Fruit fly (Drosophila melanogaster) whole organism, embryonic: ENCODE measurements around the gene CG31710.
A peak's percentile ranks its signal among the peaks of the same experiment; 100 is the strongest.

Source experiments
- Atf-2 ChIP-seq: fragments of 200-800 bp; sonication (Bioruptor generic); optimal IDR thresholded peaks from 2 replicates; lab custom pipeline; 2016; ENCODE audit warnings: missing biosample characterization, missing genetic modification characterization
- CG11085 ChIP-seq: fragments of 200-800 bp; sonication (Bioruptor generic); IDR thresholded peaks from 2 replicates; pipeline ENCODE4 v1.3.6; 2022; ENCODE audit warnings: missing biosample characterization, missing genetic modification characterization
- CG11093 ChIP-seq: fragments of 200-800 bp; sonication (Bioruptor generic); IDR thresholded peaks from 3 replicates; pipeline ENCODE4 v1.3.6; 2022; ENCODE audit warnings: missing biosample characterization, missing genetic modification characterization
- CG11247 ChIP-seq: fragments of 200-800 bp; sonication (Bioruptor generic); IDR thresholded peaks from 2 replicates; pipeline ENCODE4 v1.3.6; 2022; ENCODE audit warnings: missing biosample characterization, missing genetic modification characterization
- CG13123 ChIP-seq: fragments of 200-800 bp; sonication (Bioruptor generic); optimal IDR thresholded peaks from 2 replicates; lab custom pipeline; 2016; ENCODE audit warnings: missing biosample characterization, missing genetic modification characterization
- CG17186 ChIP-seq: fragments of 200-800 bp; sonication (Bioruptor generic); optimal IDR thresholded peaks from 3 replicates; lab custom pipeline; 2017; ENCODE audit warnings: missing biosample characterization, missing genetic modification reagents, missing genetic modification characterization
- CG31224 ChIP-seq: fragments of 200-800 bp; sonication (Bioruptor generic); IDR thresholded peaks from 2 replicates; pipeline ENCODE4 v1.3.6; 2022; ENCODE audit warnings: missing biosample characterization, missing genetic modification characterization
- CG4730 ChIP-seq: fragments of 200-800 bp; sonication (Bioruptor generic); IDR thresholded peaks from 2 replicates; pipeline ENCODE4 v1.3.6; 2022; ENCODE audit warnings: missing biosample characterization, missing genetic modification characterization
- CG4820 ChIP-seq: fragments of 200-800 bp; sonication (Bioruptor generic); optimal IDR thresholded peaks from 3 replicates; lab custom pipeline; 2016; ENCODE audit warnings: missing biosample characterization, missing genetic modification characterization
- CG6254 ChIP-seq: fragments of 200-800 bp; sonication (Bioruptor generic); optimal IDR thresholded peaks from 3 replicates; lab custom pipeline; 2017; ENCODE audit warnings: mild to moderate bottlenecking, missing biosample characterization, missing genetic modification reagents, missing genetic modification characterization
- CG7556 ChIP-seq: fragments of 200-800 bp; sonication (Bioruptor generic); optimal IDR thresholded peaks from 2 replicates; lab custom pipeline; 2017; ENCODE audit warnings: missing biosample characterization, mild to moderate bottlenecking, missing genetic modification characterization
- CG9932 ChIP-seq: fragments of 200-800 bp; sonication (Bioruptor generic); IDR thresholded peaks from 2 replicates; pipeline ENCODE4 v1.3.6; 2022; ENCODE audit warnings: missing biosample characterization, missing genetic modification characterization
- D19A ChIP-seq: fragments of 200-800 bp; optimal IDR thresholded peaks from 3 replicates; lab custom pipeline; 2019; ENCODE audit warnings: missing biosample characterization, mild to moderate bottlenecking, missing genetic modification characterization, moderate library complexity
- Dbx ChIP-seq: fragments of 200-800 bp; sonication (Bioruptor generic); IDR thresholded peaks from 3 replicates; pipeline ENCODE4 v1.3.6; 2022; ENCODE audit warnings: missing biosample characterization, missing genetic modification characterization
- Dek ChIP-seq: fragments of 200-800 bp; sonication (Bioruptor generic); optimal IDR thresholded peaks from 3 replicates; lab custom pipeline; 2019; ENCODE audit warnings: missing biosample characterization, mild to moderate bottlenecking, missing genetic modification characterization, moderate library complexity
- Doc3 ChIP-seq: fragments of 200-800 bp; sonication (Bioruptor generic); IDR thresholded peaks from 3 replicates; pipeline ENCODE4 v1.3.6; 2022; ENCODE audit warnings: missing biosample characterization, missing genetic modification characterization; ENCODE audit not compliant: partially characterized antibody
- Dref ChIP-seq: fragments of 200-800 bp; sonication (Bioruptor generic); IDR thresholded peaks from 2 replicates; pipeline ENCODE4 v1.3.6; 2022; ENCODE audit warnings: missing biosample characterization, missing genetic modification characterization
- HmgZ ChIP-seq: fragments of 200-800 bp; sonication (Bioruptor generic); optimal IDR thresholded peaks from 2 replicates; lab custom pipeline; 2018; ENCODE audit warnings: missing biosample characterization, mild to moderate bottlenecking, missing genetic modification characterization
- Max ChIP-seq: fragments of 200-800 bp; sonication (Bioruptor generic); optimal IDR thresholded peaks from 2 replicates; lab custom pipeline; 2016; ENCODE audit warnings: missing biosample characterization, mild to moderate bottlenecking, missing genetic modification characterization
- Mes4 ChIP-seq: fragments of 200-800 bp; sonication (Bioruptor generic); optimal IDR thresholded peaks from 2 replicates; lab custom pipeline; 2016; ENCODE audit warnings: missing biosample characterization, missing genetic modification characterization
- PHDP ChIP-seq: fragments of 200-800 bp; sonication (Bioruptor generic); optimal IDR thresholded peaks from 3 replicates; lab custom pipeline; 2018; ENCODE audit warnings: missing biosample characterization, mild to moderate bottlenecking, missing genetic modification characterization, moderate library complexity
- Pdp1 ChIP-seq, 2 experiments: fragments of 200-800 bp; sonication (Bioruptor generic); optimal IDR thresholded peaks; 3 replicates each; lab custom pipeline; 2016; ENCODE audit warnings: missing biosample characterization in 2 of 2, missing genetic modification characterization in 2 of 2, mild to moderate bottlenecking in 1 of 2, moderate library complexity in 1 of 2
- Ravus ChIP-seq: fragments of 200-800 bp; sonication (Bioruptor generic); IDR thresholded peaks from 2 replicates; pipeline ENCODE4 v1.3.6; 2022; ENCODE audit warnings: missing biosample characterization, missing genetic modification characterization
- Sry-β ChIP-seq: fragments of 200-800 bp; sonication (Bioruptor generic); optimal IDR thresholded peaks from 2 replicates; lab custom pipeline; 2018; ENCODE audit warnings: missing biosample characterization, mild to moderate bottlenecking, missing genetic modification characterization, moderate library complexity
- Ssrp ChIP-seq: fragments of 200-800 bp; sonication (Bioruptor generic); optimal IDR thresholded peaks from 2 replicates; lab custom pipeline; 2018; ENCODE audit warnings: missing biosample characterization, mild to moderate bottlenecking, missing genetic modification characterization, moderate library complexity
- Taf1 ChIP-seq: fragments of 200-800 bp; sonication (Bioruptor generic); IDR thresholded peaks from 2 replicates; pipeline ENCODE4 v1.3.6; 2022; ENCODE audit warnings: missing biosample characterization, missing genetic modification characterization
- Trl ChIP-seq, 3 experiments: fragments of >200 bp in 2 of 3; fragments of 200-800 bp in 1 of 3; sonication (Bioruptor generic) in 1 of 3; optimal IDR thresholded peaks; 2 replicates in 1 of 3; 3 replicates in 2 of 3; lab custom pipeline; 2016 to 2017; ENCODE audit warnings: missing biosample characterization in 1 of 3, missing genetic modification characterization in 1 of 3
- Usf ChIP-seq: fragments of 200-800 bp; sonication (Bioruptor generic); optimal IDR thresholded peaks from 2 replicates; lab custom pipeline; 2017; ENCODE audit warnings: missing genotype, missing biosample characterization, missing genetic modification characterization
- ac ChIP-seq: fragments of 200-800 bp; sonication (Bioruptor generic); optimal IDR thresholded peaks from 3 replicates; lab custom pipeline; 2017; ENCODE audit warnings: missing biosample characterization, mild to moderate bottlenecking, missing genetic modification characterization
- amos ChIP-seq: fragments of 200-800 bp; sonication (Bioruptor generic); IDR thresholded peaks from 2 replicates; pipeline ENCODE4 v1.3.6; 2022; ENCODE audit warnings: missing biosample characterization, missing genetic modification characterization; ENCODE audit not compliant: partially characterized antibody
- bbx ChIP-seq: fragments of 200-800 bp; sonication (Bioruptor generic); IDR thresholded peaks from 2 replicates; pipeline ENCODE4 v1.3.6; 2022; ENCODE audit warnings: missing biosample characterization, missing genetic modification characterization; ENCODE audit not compliant: partially characterized antibody
- bigmax ChIP-seq: fragments of 200-800 bp; sonication (Bioruptor generic); optimal IDR thresholded peaks from 2 replicates; lab custom pipeline; 2018; ENCODE audit warnings: missing biosample characterization, mild to moderate bottlenecking, missing genetic modification characterization
- br ChIP-seq: fragments of >200 bp; optimal IDR thresholded peaks from 2 replicates; lab custom pipeline; 2017
- crc ChIP-seq: fragments of 200-800 bp; sonication (Bioruptor generic); optimal IDR thresholded peaks from 2 replicates; lab custom pipeline; 2016; ENCODE audit warnings: missing biosample characterization, missing genetic modification characterization
- dmrt99B ChIP-seq: fragments of 200-800 bp; sonication (Bioruptor generic); optimal IDR thresholded peaks from 2 replicates; lab custom pipeline; 2018; ENCODE audit warnings: missing biosample characterization, mild to moderate bottlenecking, missing genetic modification characterization, moderate library complexity
- emc ChIP-seq: fragments of 200-800 bp; sonication (Bioruptor generic); optimal IDR thresholded peaks from 2 replicates; lab custom pipeline; 2016; ENCODE audit warnings: missing biosample characterization, missing genetic modification characterization
- insv ChIP-seq, 2 experiments: fragments of 200-800 bp; sonication (Bioruptor generic); optimal IDR thresholded peaks; 3 replicates each; lab custom pipeline; 2016 to 2018; ENCODE audit warnings: missing biosample characterization in 2 of 2, missing genetic modification characterization in 2 of 2
- inv ChIP-seq: fragments of 200-800 bp; sonication (Bioruptor generic); IDR thresholded peaks from 2 replicates; pipeline ENCODE4 v1.3.6; 2022; ENCODE audit warnings: missing biosample characterization, missing genetic modification characterization; ENCODE audit not compliant: partially characterized antibody
- jing ChIP-seq: fragments of 200-800 bp; sonication (Bioruptor generic); optimal IDR thresholded peaks from 2 replicates; lab custom pipeline; 2018; ENCODE audit warnings: missing biosample characterization, mild to moderate bottlenecking, missing genetic modification characterization
- jumu ChIP-seq: fragments of 200-800 bp; sonication (Bioruptor generic); optimal IDR thresholded peaks from 3 replicates; lab custom pipeline; 2016; ENCODE audit warnings: missing biosample characterization, missing genetic modification characterization
- lab ChIP-seq: fragments of 200-800 bp; sonication (Bioruptor generic); optimal IDR thresholded peaks from 3 replicates; lab custom pipeline; 2017; ENCODE audit warnings: missing biosample characterization, missing genetic modification characterization, mild to moderate bottlenecking, moderate library complexity, missing genetic modification reagents
- lilli ChIP-seq: fragments of 200-800 bp; sonication (Bioruptor generic); optimal IDR thresholded peaks from 3 replicates; lab custom pipeline; 2016; ENCODE audit warnings: missing biosample characterization, missing genetic modification characterization
- lmd ChIP-seq: fragments of 200-800 bp; sonication (Bioruptor generic); IDR thresholded peaks from 2 replicates; pipeline ENCODE4 v1.3.6; 2022; ENCODE audit warnings: missing biosample characterization, missing genetic modification characterization
- mam ChIP-seq: fragments of 200-800 bp; sonication (Bioruptor generic); optimal IDR thresholded peaks from 3 replicates; lab custom pipeline; 2016; ENCODE audit warnings: missing biosample characterization, missing genetic modification characterization
- nmo ChIP-seq: fragments of 200-800 bp; sonication (Bioruptor generic); optimal IDR thresholded peaks from 2 replicates; lab custom pipeline; 2018; ENCODE audit warnings: missing biosample characterization, mild to moderate bottlenecking, missing genetic modification characterization, moderate library complexity
- peb ChIP-seq: fragments of 200-800 bp; sonication (Bioruptor generic); IDR thresholded peaks from 2 replicates; pipeline ENCODE4 v1.3.6; 2022; ENCODE audit warnings: missing biosample characterization, missing genetic modification characterization
- phol ChIP-seq: fragments of 200-800 bp; sonication (Bioruptor generic); optimal IDR thresholded peaks from 3 replicates; lab custom pipeline; 2018; ENCODE audit warnings: missing biosample characterization, mild to moderate bottlenecking, missing genetic modification characterization, moderate library complexity
- schlank ChIP-seq: fragments of 200-800 bp; sonication (Bioruptor generic); optimal IDR thresholded peaks from 2 replicates; lab custom pipeline; 2018; ENCODE audit warnings: missing biosample characterization, mild to moderate bottlenecking, missing genetic modification characterization
- slp2 ChIP-seq: fragments of 200-800 bp; sonication (Bioruptor generic); optimal IDR thresholded peaks from 2 replicates; lab custom pipeline; 2016; ENCODE audit warnings: missing biosample characterization, missing genetic modification characterization
- sr ChIP-seq: fragments of 200-800 bp; sonication (Bioruptor generic); IDR thresholded peaks from 3 replicates; pipeline ENCODE4 v1.3.6; 2022; ENCODE audit warnings: missing biosample characterization, missing genetic modification characterization

CG31710 gene

dm6 chr2L:9660516-9660920 lies 45.2 kb downstream of the CG31710 start (continued):
- no peak; the same call in 1 of the 2 replicates for TF ChIP-seq Ravus (GFP tag; lab: Robert Waterston, UW)
- TF ChIP-seq bigmax (GFP tag; lab: Kevin White, UChicago), result no peak
- peak; percentile 30 for TF ChIP-seq jumu (GFP tag; lab: Kevin White, UChicago)
- TF ChIP-seq CG6254, result peak; percentile 17
- TF ChIP-seq sr (GFP tag; lab: Robert Waterston, UW), result no peak
- TF ChIP-seq CG13123, result no peak
- peak; percentile 49; the same call in 1 of the 2 replicates for TF ChIP-seq Taf1
- TF ChIP-seq CG11247, result peak; percentile 46
- peak; percentile 10 for TF ChIP-seq Atf-2 (GFP tag; lab: Kevin White, UChicago)
- TF ChIP-seq ac (GFP tag; lab: Kevin White, UChicago), result no peak
- no peak for TF ChIP-seq inv (GFP tag; lab: Robert Waterston, UW)
- TF ChIP-seq nmo (GFP tag; lab: Kevin White, UChicago), result peak; percentile 76
- peak; percentile 58 for TF ChIP-seq HmgZ (tag; lab: Kevin White, UChicago)
- TF ChIP-seq emc (GFP tag; lab: Kevin White, UChicago), result no peak
- TF ChIP-seq lab (GFP tag; lab: Kevin White, UChicago), result peak; percentile 90
- peak; percentile 49 for TF ChIP-seq mam (GFP tag; lab: Kevin White, UChicago)
- no peak for TF ChIP-seq jing
- no peak for TF ChIP-seq crc
- peak; percentile 39; the same call in 1 of the 2 replicates for TF ChIP-seq CG4730 (GFP tag; lab: Robert Waterston, UW)
- TF ChIP-seq Sry-β (GFP tag; lab: Kevin White, UChicago), result no peak
- TF ChIP-seq dmrt99B (tag; lab: Kevin White, UChicago), result peak; percentile 88
- TF ChIP-seq bbx (GFP tag; lab: Robert Waterston, UW), result no peak
- peak; percentile 76 for TF ChIP-seq lmd (GFP tag; lab: Robert Waterston, UW)
- no peak for TF ChIP-seq amos
- peak; percentile 18 for TF ChIP-seq Max (GFP tag; lab: Kevin White, UChicago)
- peak; percentile 15 for TF ChIP-seq Mes4 (GFP tag; lab: Kevin White, UChicago)
- TF ChIP-seq Dref, result no peak
- peak; percentile 80 for TF ChIP-seq PHDP (tag; lab: Kevin White, UChicago)
- no peak for TF ChIP-seq br (lab: Kevin White, UChicago)
- TF ChIP-seq slp2 (GFP tag; lab: Kevin White, UChicago), result peak; percentile 55
- TF ChIP-seq CG9932 (GFP tag; lab: Robert Waterston, UW), result peak; percentile 62
- TF ChIP-seq CG11085, result no peak; the same call in 1 of the 2 replicates
- TF ChIP-seq CG7556, result peak; percentile 92
- no peak for TF ChIP-seq Trl (optimal IDR thresholded peaks at IDR 0.05; lab: Kevin White, UChicago)
- no peak for TF ChIP-seq Trl (GFP tag; optimal IDR thresholded peaks at IDR 0.05; lab: Kevin White, UChicago)
- TF ChIP-seq CG4820, result peak; percentile 51
- peak; percentile 58 for TF ChIP-seq D19A (tag; lab: Kevin White, UChicago)
- peak; percentile 78 for TF ChIP-seq lilli
- TF ChIP-seq Dbx, result peak; percentile 84
- TF ChIP-seq Doc3 (GFP tag; lab: Robert Waterston, UW), result no peak
- TF ChIP-seq schlank (tag; lab: Kevin White, UChicago), result no peak
- peak; percentile 66 for TF ChIP-seq Ssrp (tag; lab: Kevin White, UChicago)
- TF ChIP-seq insv (GFP tag; optimal IDR thresholded peaks at IDR 0.05; lab: Kevin White, UChicago), result peak in 1 of 2 experiments; percentile 20
- TF ChIP-seq CG31224 (GFP tag; lab: Robert Waterston, UW), result peak; percentile 71
- peak; percentile 78 for TF ChIP-seq Dek (tag; lab: Kevin White, UChicago)
- peak in 1 of 2 experiments; percentile 37 for TF ChIP-seq Pdp1 (GFP tag; optimal IDR thresholded peaks at IDR 0.05; lab: Kevin White, UChicago)
- TF ChIP-seq peb (GFP tag; lab: Robert Waterston, UW), result 0 out of 2 replicates have a peak, but pooled peaks have one; percentile 26
- TF ChIP-seq Usf, result peak; percentile 23
- TF ChIP-seq phol, result peak; percentile 71
- TF ChIP-seq CG11093 (GFP tag; lab: Robert Waterston, UW), result peak; percentile 51; the same call in 2 of the 3 replicates
- no peak for TF ChIP-seq CG17186 (GFP tag; lab: Kevin White, UChicago)
